Worm (Caenorhabditis elegans) whole organism, late embryonic: Measurements from ENCODE around the gene F36D3.14.

Experiments
- ceh-14 ChIP-seq: sonication (generic microtip); optimal IDR thresholded peaks from 2 replicates; lab custom pipeline; 2016; ENCODE audit warnings: missing genotype, missing genetic modification characterization, missing compliant biosample characterization
- ceh-18 ChIP-seq: sonication (generic microtip); optimal IDR thresholded peaks from 2 replicates; lab custom pipeline; 2016; ENCODE audit warnings: missing genetic modification characterization, missing compliant biosample characterization
- hlh-8 ChIP-seq: sonication (generic microtip); optimal IDR thresholded peaks from 2 replicates; lab custom pipeline; 2016; ENCODE audit warnings: missing genotype, missing genetic modification characterization, missing compliant biosample characterization
- lin-11 ChIP-seq: fragments of 200-800 bp; sonication (Bioruptor generic); optimal IDR thresholded peaks from 2 replicates; lab custom pipeline; 2018; ENCODE audit warnings: mild to moderate bottlenecking, missing genetic modification characterization, missing compliant biosample characterization
- sox-4 ChIP-seq: sonication (generic microtip); optimal IDR thresholded peaks from 2 replicates; lab custom pipeline; 2017; ENCODE audit warnings: mild to moderate bottlenecking, missing genetic modification characterization, inconsistent platforms, missing compliant biosample characterization
- unc-55 ChIP-seq: sonication (generic microtip); optimal IDR thresholded peaks from 2 replicates; lab custom pipeline; 2017; ENCODE audit warnings: missing biosample characterization, missing genetic modification reagents, missing genetic modification characterization

DNA sequence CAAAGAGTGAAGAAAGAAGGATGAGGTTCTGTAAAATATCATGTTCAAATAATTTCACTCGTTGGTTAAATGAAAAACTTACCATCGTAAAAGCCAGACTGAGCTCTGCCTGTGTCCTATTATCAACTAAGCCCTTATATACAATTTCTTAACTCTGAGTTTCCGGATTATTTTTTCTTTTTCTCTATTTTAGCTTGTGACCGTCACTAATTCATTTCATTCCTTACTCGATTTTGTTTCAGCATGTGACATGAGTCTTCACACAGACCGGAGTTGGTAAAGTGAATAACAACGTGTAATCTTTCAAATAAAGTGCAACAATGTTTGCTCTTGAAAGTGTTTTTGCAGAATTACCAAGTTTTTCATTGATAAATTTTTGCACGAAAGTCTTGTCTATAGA lies 30.9 kb upstream of the F36D3.14 start, which contains the start of gene cpr-2:
- TF ChIP-seq sox-4 (tag; lab: Kevin White, UChicago) (no peak), unc-55 (GFP tag; lab: Kevin White, UChicago) (no peak), lin-11 (no peak), ceh-14 (tag; lab: Kevin White, UChicago) (no peak), ceh-18 (tag; lab: Kevin White, UChicago) (no peak), hlh-8 (no peak)
